Worm (Caenorhabditis elegans): ENCODE data around the gene lact-8.

- no peak for TF ChIP-seq him-1 (tag; optimal IDR thresholded peaks at IDR 0.05)
- no peak for TF ChIP-seq dao-5 (tag; optimal IDR thresholded peaks at IDR 0.05)
- no peak for TF ChIP-seq W03F9.2 (tag; optimal IDR thresholded peaks at IDR 0.05)
Observed at ce11 chrV:11119294-11119755, 25.9 kb upstream of the lact-8 start, which contains the start of gene scb-1.
